Worm (Caenorhabditis elegans) whole organism, L3 larva: Measurements from ENCODE around the gene M163.21.

ENCODE experiments used
- R02D3.7 ChIP-seq: fragments of 150-350 bp; optimal IDR thresholded peaks from 2 replicates; lab custom pipeline; 2014; ENCODE audit warnings: missing biosample characterization, missing genetic modification characterization
- ZK546.5 ChIP-seq: sonication (generic microtip); optimal IDR thresholded peaks from 2 replicates; lab custom pipeline; 2017; ENCODE audit warnings: missing biosample characterization, missing genetic modification characterization
- aly-2 ChIP-seq: fragments of 150-350 bp; optimal IDR thresholded peaks from 2 replicates; lab custom pipeline; 2014; ENCODE audit warnings: missing biosample characterization, missing genetic modification characterization
- ama-1 ChIP-seq: fragments of 150-350 bp; optimal IDR thresholded peaks from 2 replicates; lab custom pipeline; 2018
- ceh-16 ChIP-seq: sonication (generic microtip); optimal IDR thresholded peaks from 2 replicates; lab custom pipeline; 2017; ENCODE audit warnings: missing biosample characterization, missing genetic modification characterization
- ceh-28 ChIP-seq: fragments of 150-350 bp; optimal IDR thresholded peaks from 2 replicates; lab custom pipeline; 2014; ENCODE audit warnings: missing biosample characterization, missing genetic modification reagents, missing genetic modification characterization
- ceh-82 ChIP-seq: fragments of 150-350 bp; optimal IDR thresholded peaks from 2 replicates; lab custom pipeline; 2014; ENCODE audit warnings: missing biosample characterization, missing genetic modification characterization
- ceh-9 ChIP-seq: sonication (generic microtip); optimal IDR thresholded peaks from 2 replicates; lab custom pipeline; 2018; ENCODE audit warnings: missing biosample characterization, missing genetic modification characterization
- daf-12 ChIP-seq: fragments of 150-350 bp; optimal IDR thresholded peaks from 2 replicates; lab custom pipeline; 2014; ENCODE audit warnings: missing biosample characterization, missing genetic modification reagents, missing genetic modification characterization
- egl-27 ChIP-seq: sonication (generic microtip); optimal IDR thresholded peaks from 4 replicates; lab custom pipeline; 2017; ENCODE audit warnings: missing biosample characterization, missing genetic modification reagents, missing genetic modification characterization
- egl-5 ChIP-seq: fragments of 150-350 bp; optimal IDR thresholded peaks from 2 replicates; lab custom pipeline; 2017; ENCODE audit warnings: missing biosample characterization, missing genetic modification reagents, missing genetic modification characterization, inconsistent platforms
- elt-2 ChIP-seq: sonication (generic microtip); optimal IDR thresholded peaks from 2 replicates; lab custom pipeline; 2016; ENCODE audit warnings: missing genetic modification reagents, mild to moderate bottlenecking, missing genetic modification characterization, missing compliant biosample characterization
- elt-3 ChIP-seq, 3 experiments: fragments of 150-350 bp in 1 of 3; sonication (generic microtip) in 2 of 3; optimal IDR thresholded peaks; 2 replicates in 2 of 3; 4 replicates in 1 of 3; lab custom pipeline; 2014 to 2017; ENCODE audit warnings: missing biosample characterization in 3 of 3, missing genetic modification characterization in 3 of 3
- eor-1 ChIP-seq, 2 experiments: fragments of 150-350 bp; optimal IDR thresholded peaks; 2 replicates each; lab custom pipeline; 2014 to 2018; ENCODE audit warnings: missing biosample characterization in 2 of 2, missing genetic modification characterization in 2 of 2
- fkh-10 ChIP-seq: sonication (generic microtip); optimal IDR thresholded peaks from 2 replicates; lab custom pipeline; 2017; ENCODE audit warnings: missing biosample characterization, missing genetic modification reagents, missing genetic modification characterization
- fkh-2 ChIP-seq: fragments of 150-350 bp; optimal IDR thresholded peaks from 2 replicates; lab custom pipeline; 2014; ENCODE audit warnings: missing biosample characterization, missing genetic modification reagents, missing genetic modification characterization
- fos-1 ChIP-seq: fragments of 150-350 bp; optimal IDR thresholded peaks from 2 replicates; lab custom pipeline; 2014; ENCODE audit warnings: missing biosample characterization, missing genetic modification characterization
- hmg-11 ChIP-seq: sonication (generic microtip); optimal IDR thresholded peaks from 2 replicates; lab custom pipeline; 2016; ENCODE audit warnings: missing genetic modification characterization, missing compliant biosample characterization
- jun-1 ChIP-seq: fragments of 150-350 bp; optimal IDR thresholded peaks from 2 replicates; lab custom pipeline; 2014; ENCODE audit warnings: missing biosample characterization, missing genetic modification reagents, missing genetic modification characterization
- lin-15B ChIP-seq: fragments of 150-350 bp; optimal IDR thresholded peaks from 2 replicates; lab custom pipeline; 2014; ENCODE audit warnings: missing biosample characterization, missing genetic modification characterization
- lsy-12 ChIP-seq: sonication (generic microtip); optimal IDR thresholded peaks from 2 replicates; lab custom pipeline; 2016; ENCODE audit warnings: mild to moderate bottlenecking, missing genetic modification characterization, missing compliant biosample characterization
- mml-1 ChIP-seq: fragments of 150-350 bp; sonication (generic microtip); optimal IDR thresholded peaks from 3 replicates; lab custom pipeline; 2014; ENCODE audit warnings: missing biosample characterization, missing genetic modification characterization
- nfya-1 ChIP-seq: sonication (generic microtip); optimal IDR thresholded peaks from 2 replicates; lab custom pipeline; 2017; ENCODE audit warnings: missing genetic modification characterization, mild to moderate bottlenecking, missing compliant biosample characterization, antibody characterized with exemption, moderate library complexity; ENCODE audit not compliant: insufficient read depth
- nhr-23 ChIP-seq: fragments of 150-350 bp; optimal IDR thresholded peaks from 2 replicates; lab custom pipeline; 2014; ENCODE audit warnings: missing biosample characterization, missing genetic modification reagents, missing genetic modification characterization
- nhr-25 ChIP-seq: sonication (generic microtip); optimal IDR thresholded peaks from 2 replicates; lab custom pipeline; 2017; ENCODE audit warnings: missing biosample characterization, missing genetic modification characterization
- nhr-28 ChIP-seq: fragments of 150-350 bp; optimal IDR thresholded peaks from 2 replicates; lab custom pipeline; 2014; ENCODE audit warnings: missing biosample characterization, missing genetic modification characterization
- nhr-43 ChIP-seq: sonication (generic microtip); optimal IDR thresholded peaks from 2 replicates; lab custom pipeline; 2016; ENCODE audit warnings: mild to moderate bottlenecking, missing genetic modification characterization, missing compliant biosample characterization; ENCODE audit not compliant: poor library complexity, severe bottlenecking
- nhr-67 ChIP-seq: fragments of 150-350 bp; optimal IDR thresholded peaks from 2 replicates; lab custom pipeline; 2014; ENCODE audit warnings: missing biosample characterization, missing genetic modification characterization
- nhr-76 ChIP-seq: fragments of 150-350 bp; sonication (generic microtip); optimal IDR thresholded peaks from 5 replicates; lab custom pipeline; 2014; ENCODE audit warnings: missing biosample characterization, missing genetic modification characterization
- nhr-77 ChIP-seq: fragments of 150-350 bp; optimal IDR thresholded peaks from 2 replicates; lab custom pipeline; 2014; ENCODE audit warnings: missing biosample characterization, missing genetic modification characterization
- pha-4 ChIP-seq: fragments of 150-350 bp; optimal IDR thresholded peaks from 2 replicates; lab custom pipeline; 2014; ENCODE audit warnings: missing biosample characterization, missing genetic modification reagents, missing genetic modification characterization
- sea-2 ChIP-seq: fragments of 150-350 bp; sonication (generic microtip); optimal IDR thresholded peaks from 4 replicates; lab custom pipeline; 2014; ENCODE audit warnings: missing biosample characterization, missing genetic modification reagents, missing genetic modification characterization
- skn-1 ChIP-seq: fragments of 150-350 bp; optimal IDR thresholded peaks from 2 replicates; lab custom pipeline; 2014; ENCODE audit warnings: missing biosample characterization, missing genetic modification characterization
- snpc-4 ChIP-seq: fragments of 150-350 bp; optimal IDR thresholded peaks from 2 replicates; lab custom pipeline; 2014; ENCODE audit warnings: missing biosample characterization, missing genetic modification characterization
- tbx-2 ChIP-seq: sonication (generic microtip); optimal IDR thresholded peaks from 2 replicates; lab custom pipeline; 2016; ENCODE audit warnings: mild to moderate bottlenecking, missing genetic modification characterization, missing compliant biosample characterization
- unc-39 ChIP-seq: sonication (generic microtip); optimal IDR thresholded peaks from 4 replicates; lab custom pipeline; 2017; ENCODE audit warnings: missing biosample characterization, missing genetic modification characterization
- unc-62 ChIP-seq: fragments of 150-350 bp; sonication (generic microtip); optimal IDR thresholded peaks from 4 replicates; lab custom pipeline; 2014; ENCODE audit warnings: missing biosample characterization, missing genetic modification reagents, missing genetic modification characterization
- zag-1 ChIP-seq: fragments of 150-350 bp; optimal IDR thresholded peaks from 2 replicates; lab custom pipeline; 2014; ENCODE audit warnings: missing biosample characterization, missing genetic modification characterization
- ztf-11 ChIP-seq: fragments of 150-350 bp; optimal IDR thresholded peaks from 2 replicates; lab custom pipeline; 2014; ENCODE audit warnings: missing biosample characterization, missing genetic modification characterization
- ztf-4 ChIP-seq: fragments of 150-350 bp; optimal IDR thresholded peaks from 2 replicates; lab custom pipeline; 2014; ENCODE audit warnings: missing biosample characterization, missing genetic modification characterization

Gene M163.21

ce11 chrX:14476625-14477257 is 10.1 kb downstream of the M163.21 start:
- TF ChIP-seq ceh-9 (tag; lab: Kevin White, UChicago) = no peak
- TF ChIP-seq ceh-28 (tag; lab: Kevin White, UChicago) = peak; percentile 0
- no peak for TF ChIP-seq eor-1 (tag; optimal IDR thresholded peaks at IDR 0.05; lab: Kevin White, UChicago)
- TF ChIP-seq mml-1 (tag; lab: Kevin White, UChicago) = no peak
- no peak for TF ChIP-seq nhr-76 (tag; lab: Kevin White, UChicago)
- no peak for TF ChIP-seq ztf-11 (tag; lab: Kevin White, UChicago)
- peak; percentile 73 for TF ChIP-seq skn-1 (tag; lab: Kevin White, UChicago)
- no peak for TF ChIP-seq zag-1 (tag; lab: Kevin White, UChicago)
- TF ChIP-seq pha-4 (tag; lab: Kevin White, UChicago) = no peak
- no peak for TF ChIP-seq nhr-67 (tag; lab: Kevin White, UChicago)
- peak; percentile 38 for TF ChIP-seq elt-2 (tag; lab: Kevin White, UChicago)
- TF ChIP-seq R02D3.7 = no peak
- TF ChIP-seq ztf-4 (tag; lab: Kevin White, UChicago) = no peak
- no peak for TF ChIP-seq fos-1 (tag; lab: Kevin White, UChicago)
- TF ChIP-seq elt-3 (tag; optimal IDR thresholded peaks at IDR 0.05; lab: Kevin White, UChicago) = peak in 1 of 3 experiments; percentile 22
- TF ChIP-seq sea-2 (GFP tag; lab: Kevin White, UChicago) = no peak
- TF ChIP-seq nhr-43 (tag; lab: Kevin White, UChicago) = peak; percentile 82
- TF ChIP-seq nhr-23 = peak; percentile 69
- no peak for TF ChIP-seq ceh-16 (tag; lab: Kevin White, UChicago)
- TF ChIP-seq aly-2 (tag; lab: Kevin White, UChicago) = no peak
- no peak for TF ChIP-seq fkh-2 (tag; lab: Kevin White, UChicago)
- no peak for TF ChIP-seq ama-1
- no peak for TF ChIP-seq unc-39 (tag; lab: Kevin White, UChicago)
- no peak for TF ChIP-seq nhr-77 (tag; lab: Kevin White, UChicago)
- TF ChIP-seq unc-62 (GFP tag; lab: Kevin White, UChicago) = no peak
- TF ChIP-seq tbx-2 (tag; lab: Kevin White, UChicago) = peak; percentile 68
- TF ChIP-seq nfya-1 (tag; lab: Kevin White, UChicago) = no peak
- peak; percentile 14 for TF ChIP-seq lsy-12 (tag; lab: Kevin White, UChicago)
- peak; percentile 68 for TF ChIP-seq jun-1 (tag; lab: Kevin White, UChicago)
- TF ChIP-seq ZK546.5 (tag; lab: Kevin White, UChicago) = no peak
- no peak for TF ChIP-seq egl-27 (tag; lab: Kevin White, UChicago)
- no peak for TF ChIP-seq lin-15B (tag; lab: Kevin White, UChicago)
- no peak for TF ChIP-seq egl-5
- peak; percentile 98 for TF ChIP-seq snpc-4 (tag; lab: Kevin White, UChicago)
- TF ChIP-seq nhr-25 (tag; lab: Kevin White, UChicago) = peak; percentile 22

ce11 chrX:14477338-14477737 is 10.7 kb downstream of the M163.21 start:
- no peak for TF ChIP-seq fkh-2 (tag; lab: Kevin White, UChicago)
- no peak for TF ChIP-seq hmg-11
- TF ChIP-seq unc-39 (tag; lab: Kevin White, UChicago) = no peak
- peak; percentile 17 for TF ChIP-seq elt-2 (tag; lab: Kevin White, UChicago)
- no peak for TF ChIP-seq pha-4 (tag; lab: Kevin White, UChicago)
- no peak for TF ChIP-seq fkh-10
- no peak for TF ChIP-seq daf-12 (tag; lab: Kevin White, UChicago)
- TF ChIP-seq snpc-4 (tag; lab: Kevin White, UChicago) = peak; percentile 92
- no peak for TF ChIP-seq nhr-28 (tag; lab: Kevin White, UChicago)
- no peak for TF ChIP-seq egl-5
- no peak for TF ChIP-seq lsy-12 (tag; lab: Kevin White, UChicago)

- TF ChIP-seq sea-2 (GFP tag; lab: Kevin White, UChicago) (no peak), snpc-4 (tag; lab: Kevin White, UChicago) (peak; percentile 98), nhr-43 (tag; lab: Kevin White, UChicago) (no peak), zag-1 (tag; lab: Kevin White, UChicago) (no peak), nfya-1 (tag; lab: Kevin White, UChicago) (peak; percentile 36), nhr-76 (tag; lab: Kevin White, UChicago) (no peak), ceh-82 (peak; percentile 25), lsy-12 (tag; lab: Kevin White, UChicago) (no peak), lin-15B (tag; lab: Kevin White, UChicago) (no peak)
- TF ChIP-seq, all 47 proteins: peak for 3
Measured at ce11 chrX:14478193-14478592, 11.6 kb downstream of the M163.21 start.
